Worm (Caenorhabditis elegans): ENCODE results near the gene hosl-1.

Gene hosl-1

DNA sequence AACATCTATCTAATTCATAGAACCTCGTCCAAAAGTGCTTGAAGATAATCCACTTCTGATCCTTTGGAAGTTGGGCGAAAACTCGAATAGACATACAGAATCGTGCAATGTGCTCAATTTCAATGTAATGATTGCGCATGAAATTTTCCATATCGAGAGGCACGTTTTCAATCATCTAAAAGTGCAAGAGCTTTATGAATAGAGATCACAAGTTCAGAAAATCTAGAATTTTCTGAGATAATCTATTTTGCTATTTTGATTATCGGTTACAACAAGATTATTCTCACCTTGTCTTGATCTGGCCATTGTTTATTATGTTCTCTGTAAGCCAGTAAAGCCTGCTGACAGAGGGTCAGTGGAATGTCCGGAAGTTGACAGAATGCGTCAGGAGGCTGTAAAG is 20.7 kb downstream of the hosl-1 start:
- TF ChIP-seq T26A8.4 (GFP tag; IDR thresholded peaks at IDR 0.05) (no peak), pha-4 (GFP tag; IDR thresholded peaks at IDR 0.05) (no peak), pha-4 (tag; optimal IDR thresholded peaks at IDR 0.05) (no peak), daf-12 (tag; optimal IDR thresholded peaks at IDR 0.05) (no peak), ceh-32 (tag; optimal IDR thresholded peaks at IDR 0.05; ENCODE audit: poor library complexity) (no peak), dpl-1 (GFP tag; optimal IDR thresholded peaks at IDR 0.05) (no peak), cey-2 (tag; optimal IDR thresholded peaks at IDR 0.05; ENCODE audit: borderline replicate concordance, insufficient read depth) (no peak), nhr-25 (tag; optimal IDR thresholded peaks at IDR 0.05; ENCODE audit: borderline replicate concordance, insufficient read depth) (no peak), dmd-6 (GFP tag; IDR thresholded peaks at IDR 0.05) (no peak), mdt-29 (GFP tag; IDR thresholded peaks at IDR 0.05) (no peak), nhr-41 (GFP tag; IDR thresholded peaks at IDR 0.05) (no peak), duxl-1 (tag; optimal IDR thresholded peaks at IDR 0.05; ENCODE audit: poor library complexity) (no peak)

DNA sequence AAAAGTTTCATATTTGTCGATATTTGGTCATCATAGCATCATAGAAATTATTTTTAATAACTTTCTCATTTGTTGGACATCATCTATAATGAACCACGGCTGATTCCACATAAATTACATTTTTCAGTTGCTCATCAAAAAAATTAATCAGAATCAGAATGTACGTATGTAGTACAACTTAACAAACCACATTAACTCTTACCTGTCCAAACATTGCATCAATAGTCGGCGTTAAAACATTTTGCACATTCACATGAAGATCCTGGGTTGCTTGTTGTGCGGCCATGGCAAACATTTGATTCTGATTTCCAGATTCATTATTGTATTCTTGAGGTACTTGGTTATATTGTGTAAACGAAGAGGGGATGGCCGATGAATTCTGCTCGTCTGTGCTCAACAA is 21.4 kb downstream of the hosl-1 start:
- TF ChIP-seq unc-62 (GFP tag; optimal IDR thresholded peaks at IDR 0.05 in 1 of 2): peak in 1 of 2 experiments; percentile 44
- no peak for TF ChIP-seq unc-62 (tag; optimal IDR thresholded peaks at IDR 0.05)
- TF ChIP-seq F10B5.3 (tag; optimal IDR thresholded peaks at IDR 0.05): no peak
- no peak for TF ChIP-seq jun-1 (tag; optimal IDR thresholded peaks at IDR 0.05)
- TF ChIP-seq aha-1 (tag): peak; percentile 38

DNA sequence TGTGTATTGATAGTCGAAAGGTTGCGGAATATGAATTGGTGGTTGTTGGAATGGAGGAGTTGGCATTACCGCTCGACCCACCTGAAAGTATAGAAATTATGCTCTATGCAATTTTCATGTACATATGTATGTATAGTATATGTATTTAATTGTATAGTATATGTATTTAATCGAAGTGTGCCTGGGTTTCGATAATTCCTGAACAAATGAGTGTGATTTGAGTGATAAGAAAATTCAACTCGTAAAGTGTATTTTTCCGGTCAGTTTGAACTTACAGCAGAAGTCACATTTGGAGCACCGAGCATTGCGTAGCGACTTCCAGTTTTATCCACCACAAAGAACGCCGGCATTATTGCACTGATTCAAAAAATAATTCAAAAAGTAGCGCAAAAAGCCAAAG is 21.8 kb downstream of the hosl-1 start:
- TF ChIP-seq lim-7 (GFP tag; IDR thresholded peaks at IDR 0.05) (no peak), F37D6.2 (tag; optimal IDR thresholded peaks at IDR 0.05) (no peak), nhr-102 (tag; optimal IDR thresholded peaks at IDR 0.05) (peak; percentile 24), daf-8 (GFP tag; IDR thresholded peaks at IDR 0.05) (no peak), ctbp-1 (GFP tag; IDR thresholded peaks at IDR 0.05) (no peak), hif-1 (tag; optimal IDR thresholded peaks at IDR 0.05) (no peak), dmd-9 (GFP tag; IDR thresholded peaks at IDR 0.05) (no peak), unc-62 (GFP tag; optimal IDR thresholded peaks at IDR 0.05 in 1 of 2) (no peak), unc-62 (tag; optimal IDR thresholded peaks at IDR 0.05) (no peak), hlh-11 (tag; optimal IDR thresholded peaks at IDR 0.05) (peak; percentile 24), daf-16 (GFP tag; optimal IDR thresholded peaks at IDR 0.05) (no peak), daf-16 (tag; optimal IDR thresholded peaks at IDR 0.05) (no peak), F26F4.8 (GFP tag; conservative IDR thresholded peaks at IDR 0.05) (no peak), set-16 (GFP tag; IDR thresholded peaks at IDR 0.05) (no peak), lin-1 (GFP tag; IDR thresholded peaks at IDR 0.05) (no peak), zfp-3 (GFP tag; conservative IDR thresholded peaks at IDR 0.05) (no peak), ztf-7 (tag; optimal IDR thresholded peaks at IDR 0.05) (no peak), nhr-28 (tag; optimal IDR thresholded peaks at IDR 0.05) (peak; percentile 96), dmd-6 (GFP tag; IDR thresholded peaks at IDR 0.05) (peak; percentile 37; the same call in 1 of the 2 replicates), nhr-10 (tag; optimal IDR thresholded peaks at IDR 0.05) (no peak), ceh-32 (tag; optimal IDR thresholded peaks at IDR 0.05; ENCODE audit: poor library complexity) (no peak), fos-1 (tag; optimal IDR thresholded peaks at IDR 0.05) (no peak), madf-9 (GFP tag; conservative IDR thresholded peaks at IDR 0.05) (no peak), ztf-11 (tag; optimal IDR thresholded peaks at IDR 0.05) (no peak), pqm-1 (tag; optimal IDR thresholded peaks at IDR 0.05) (peak; percentile 4), dve-1 (tag; optimal IDR thresholded peaks at IDR 0.05; ENCODE audit: insufficient read depth) (peak; percentile 6), ces-1 (GFP tag; optimal IDR thresholded peaks at IDR 0.05) (no peak), nhr-76 (tag; optimal IDR thresholded peaks at IDR 0.05) (no peak), mdl-1 (tag; optimal IDR thresholded peaks at IDR 0.05) (no peak), ama-1 (optimal IDR thresholded peaks at IDR 0.05) (no peak), madf-5 (GFP tag; IDR thresholded peaks at IDR 0.05) (no peak), ceh-44 (GFP tag; IDR thresholded peaks at IDR 0.05) (no peak)
